Worm (Caenorhabditis elegans): ENCODE measurements around the gene F52D2.6.

Gene F52D2.6

DNA sequence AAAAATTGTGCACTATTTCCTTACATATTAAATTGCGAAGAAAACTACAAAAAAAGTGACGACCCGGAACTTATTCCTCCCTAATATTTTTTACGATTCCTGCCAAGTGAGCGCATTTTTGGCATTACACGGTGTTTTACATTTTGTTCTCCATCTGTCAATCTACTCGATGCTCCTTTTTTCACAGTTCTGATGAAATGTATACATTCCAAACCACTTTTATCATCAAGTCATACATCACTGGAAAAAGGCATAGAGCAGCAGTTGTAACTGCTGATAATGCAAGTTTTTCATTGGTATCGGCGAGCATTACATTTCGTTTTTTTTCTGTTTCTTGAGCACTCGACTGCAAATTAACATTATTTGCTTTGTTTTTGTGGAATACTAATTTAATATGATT, 42.4 kb downstream of the F52D2.6 start:
- no peak for TF ChIP-seq snpc-4 (tag; optimal IDR thresholded peaks at IDR 0.05)
- TF ChIP-seq lin-32 (GFP tag; optimal IDR thresholded peaks at IDR 0.05): no peak
- TF ChIP-seq ham-2 (GFP tag; optimal IDR thresholded peaks at IDR 0.05): no peak
- TF ChIP-seq mls-2 (tag; optimal IDR thresholded peaks at IDR 0.05): no peak
- no peak for TF ChIP-seq nhr-237 (tag; optimal IDR thresholded peaks at IDR 0.05)
- TF ChIP-seq flh-1 (GFP tag; optimal IDR thresholded peaks at IDR 0.05): no peak
- no peak for TF ChIP-seq hlh-1 (tag; optimal IDR thresholded peaks at IDR 0.05)
- no peak for TF ChIP-seq ces-1 (GFP tag; optimal IDR thresholded peaks at IDR 0.05)
- no peak for TF ChIP-seq nhr-28 (tag; optimal IDR thresholded peaks at IDR 0.05)
- no peak for TF ChIP-seq elt-1 (tag; optimal IDR thresholded peaks at IDR 0.05; ENCODE audit: borderline replicate concordance, insufficient read depth)
- no peak for TF ChIP-seq unc-62 (GFP tag; optimal IDR thresholded peaks at IDR 0.05)

DNA sequence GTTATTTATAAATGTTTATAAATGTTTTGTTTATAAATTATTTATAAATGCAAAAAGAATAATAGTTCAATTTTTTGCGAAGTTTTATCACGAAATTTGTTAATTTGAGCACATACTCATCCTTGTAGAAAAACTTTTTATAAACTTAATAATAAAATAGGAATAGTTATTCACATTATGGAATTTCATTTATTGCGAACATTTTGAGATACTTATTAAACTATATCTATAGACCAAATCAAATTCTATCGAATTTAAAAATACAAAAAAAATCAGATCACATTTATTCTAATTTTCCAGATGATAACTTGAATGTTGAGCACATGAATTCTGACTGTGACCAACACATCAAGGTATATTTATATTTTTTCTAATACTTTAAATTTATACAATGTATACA, 43.1 kb downstream of the F52D2.6 start, which contains the start of gene Y102A11A.3:
Gene Y102A11A.3, plus strand, starts transcription at position 301 of the 400 bp plus-strand sequence.
- TF ChIP-seq ceh-43 (GFP tag; optimal IDR thresholded peaks at IDR 0.05) (no peak), mls-2 (tag; optimal IDR thresholded peaks at IDR 0.05) (no peak), M03D4.4 (tag; optimal IDR thresholded peaks at IDR 0.05) (no peak), ces-1 (GFP tag; optimal IDR thresholded peaks at IDR 0.05) (no peak)

DNA sequence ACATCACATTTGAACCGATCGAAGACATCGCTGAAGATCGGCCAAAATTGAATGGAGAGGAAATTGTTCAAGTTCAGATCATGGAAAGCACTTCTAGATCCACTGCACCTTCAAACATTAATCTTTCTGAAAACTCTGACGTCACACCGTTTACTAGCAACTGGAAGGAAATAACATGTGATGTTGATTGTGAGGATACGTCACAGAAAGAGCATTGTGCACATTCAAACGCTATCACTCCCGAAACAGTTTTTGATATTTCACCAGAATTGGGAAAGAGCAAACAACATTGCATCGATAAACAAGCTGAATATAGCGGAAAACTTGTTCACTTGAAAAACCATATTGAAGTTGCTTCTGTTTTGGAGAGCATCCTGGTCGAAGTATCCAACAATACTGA, 45.8 kb downstream of the F52D2.6 start:
- no peak for TF ChIP-seq lsy-2 (tag; optimal IDR thresholded peaks at IDR 0.05)
- no peak for TF ChIP-seq mls-2 (tag; optimal IDR thresholded peaks at IDR 0.05)
- TF ChIP-seq cnd-1 (tag; optimal IDR thresholded peaks at IDR 0.05): no peak
- no peak for TF ChIP-seq nhr-12 (tag; optimal IDR thresholded peaks at IDR 0.05)
- no peak for TF ChIP-seq ces-1 (GFP tag; optimal IDR thresholded peaks at IDR 0.05)
- no peak for TF ChIP-seq ceh-43 (GFP tag; optimal IDR thresholded peaks at IDR 0.05)
- TF ChIP-seq ham-2 (GFP tag; optimal IDR thresholded peaks at IDR 0.05): no peak

Data from whole organism, mixed stage, embryonic.